Fruit fly (Drosophila melanogaster) S2 (cell line): ENCODE data around the gene Nfs1.

Source experiments
- CG8478 ChIP-seq: fragments of >200 bp; optimal IDR thresholded peaks from 2 replicates; lab custom pipeline; 2018
- CTCF ChIP-seq, 2 experiments: fragments of >200 bp; optimal IDR thresholded peaks; 2 replicates each; lab custom pipeline; 2018

dm6 chr2L:12027435-12027834 lies 28.0 kb downstream of the Nfs1 start, which contains the start of gene dmGlut:
- TF ChIP-seq CTCF (optimal IDR thresholded peaks at IDR 0.05; lab: Kevin White, UChicago) (no peak), CG8478 (lab: Kevin White, UChicago) (no peak)
